Worm (Caenorhabditis elegans): ENCODE measurements around the gene ykt-6.

DNA sequence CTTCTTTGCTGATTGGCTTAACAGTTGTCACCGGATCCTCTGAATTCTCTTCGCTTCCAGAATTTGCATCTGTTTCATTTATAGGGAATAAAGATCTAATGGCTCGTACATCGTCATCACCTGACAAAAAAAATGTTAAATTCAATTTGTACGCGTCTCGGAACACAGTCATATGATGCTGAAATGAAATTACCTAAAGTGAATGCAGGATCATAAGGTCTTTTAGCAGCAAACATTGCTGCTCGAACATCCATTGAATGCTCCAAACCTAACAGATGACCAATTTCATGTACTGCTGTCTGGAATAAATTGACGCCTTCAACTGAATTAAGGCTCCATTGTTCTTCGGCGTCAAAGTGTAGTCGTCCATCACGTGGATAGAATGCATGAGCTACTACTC, 41.0 kb downstream of the ykt-6 start:
- TF ChIP-seq hnd-1 (tag; optimal IDR thresholded peaks at IDR 0.05) (no peak), tra-4 (tag; optimal IDR thresholded peaks at IDR 0.05) (no peak), B0310.2 (tag; optimal IDR thresholded peaks at IDR 0.05) (no peak), ceh-13 (GFP tag; optimal IDR thresholded peaks at IDR 0.05) (no peak), sea-1 (GFP tag; conservative IDR thresholded peaks at IDR 0.05) (no peak), tbx-37 (GFP tag; conservative IDR thresholded peaks at IDR 0.05) (no peak), ceh-36 (tag; optimal IDR thresholded peaks at IDR 0.05) (no peak), ama-1 (optimal IDR thresholded peaks at IDR 0.05) (no peak), flt-1 (GFP tag; IDR thresholded peaks at IDR 0.05) (no peak), hmbx-1 (tag; optimal IDR thresholded peaks at IDR 0.05) (no peak), ets-7 (tag; optimal IDR thresholded peaks at IDR 0.05) (no peak), F13C5.2 (tag; optimal IDR thresholded peaks at IDR 0.05) (no peak)
